Fruit fly (Drosophila melanogaster): ENCODE measurements around the gene CG13841.

DNA sequence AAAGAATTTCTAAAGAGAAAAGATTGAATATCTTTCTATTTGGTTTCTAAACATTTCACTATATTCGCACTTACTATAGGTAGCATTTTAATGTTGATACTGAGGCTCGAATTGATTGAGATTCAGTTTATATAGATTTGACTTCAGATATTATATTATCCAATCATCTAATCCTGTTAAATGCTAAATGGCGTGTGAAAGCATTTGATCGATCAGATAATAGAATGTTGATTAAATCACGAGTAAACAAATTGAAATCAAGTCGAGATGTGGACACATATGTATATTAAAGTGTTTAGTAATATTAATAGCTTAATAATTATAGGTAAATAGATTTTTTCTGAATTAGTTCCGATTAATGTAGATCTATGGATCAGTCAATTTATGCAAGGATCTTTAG is 3.4 kb upstream of the CG13841 start, which contains the start of gene CG43094:
- no peak for TF ChIP-seq Snoo (tag; optimal IDR thresholded peaks at IDR 0.05)
- no peak for TF ChIP-seq CG10348 (GFP tag; IDR thresholded peaks at IDR 0.05)
- no peak for TF ChIP-seq gl (tag; optimal IDR thresholded peaks at IDR 0.05)
- no peak for TF ChIP-seq fd96Ca (GFP tag; IDR thresholded peaks at IDR 0.05)
- TF ChIP-seq Pif1B (GFP tag; optimal IDR thresholded peaks at IDR 0.05) = no peak
- TF ChIP-seq CG8159 (tag; optimal IDR thresholded peaks at IDR 0.05) = no peak
- no peak for TF ChIP-seq Ets98B (GFP tag; IDR thresholded peaks at IDR 0.05)
- TF ChIP-seq CG12605 (GFP tag; IDR thresholded peaks at IDR 0.05) = no peak
- TF ChIP-seq CG15710 (tag; optimal IDR thresholded peaks at IDR 0.05) = no peak
- no peak for TF ChIP-seq CG8301 (tag; optimal IDR thresholded peaks at IDR 0.05)
- no peak for TF ChIP-seq Pif1A (GFP tag; optimal IDR thresholded peaks at IDR 0.05)
- no peak for TF ChIP-seq CG34367 (tag; optimal IDR thresholded peaks at IDR 0.05)
- no peak for TF ChIP-seq CG17806 (tag; optimal IDR thresholded peaks at IDR 0.05)
- TF ChIP-seq rn (GFP tag; IDR thresholded peaks at IDR 0.05) = no peak
